Fruit fly (Drosophila melanogaster) Kc167 (cell line): ENCODE measurements around the gene BtbVII.

Experiments
- Myc ChIP-seq: fragments of >200 bp; optimal IDR thresholded peaks from 2 replicates; lab custom pipeline; 2017; ENCODE audit warnings: missing external identifiers
- Sin3A ChIP-seq: fragments of >200 bp; optimal IDR thresholded peaks from 2 replicates; lab custom pipeline; 2018; ENCODE audit warnings: missing external identifiers
- h ChIP-seq: fragments of >200 bp; optimal IDR thresholded peaks from 3 replicates; lab custom pipeline; 2018; ENCODE audit warnings: missing external identifiers
- insv ChIP-seq: fragments of >200 bp; optimal IDR thresholded peaks from 3 replicates; lab custom pipeline; 2018; ENCODE audit warnings: missing external identifiers
- psq ChIP-seq: fragments of >200 bp; optimal IDR thresholded peaks from 2 replicates; lab custom pipeline; 2017; ENCODE audit warnings: missing external identifiers
- ttk ChIP-seq: sonication (Bioruptor generic); optimal IDR thresholded peaks from 2 replicates; lab custom pipeline; 2017; ENCODE audit warnings: missing external identifiers

- TF ChIP-seq h (lab: Kevin White, UChicago), result no peak
- TF ChIP-seq Sin3A, result no peak
- TF ChIP-seq psq, result no peak
- TF ChIP-seq ttk (lab: Kevin White, UChicago), result no peak
- no peak for TF ChIP-seq Myc
- no peak for TF ChIP-seq insv (lab: Kevin White, UChicago)
Measured at dm6 chr3L:3098778-3099429, 49.5 kb upstream of the BtbVII start.
